Fruit fly (Drosophila melanogaster): ENCODE measurements around the gene bif.

Gene bif

dm6 chrX:11729993-11730392 lies 51.2 kb downstream of the bif start:
- no peak for TF ChIP-seq CG6689 (GFP tag; IDR thresholded peaks at IDR 0.05)
- no peak for TF ChIP-seq CG15514 (GFP tag; optimal IDR thresholded peaks at IDR 0.05)
- TF ChIP-seq gro (GFP tag; optimal IDR thresholded peaks at IDR 0.05): no peak
- no peak for TF ChIP-seq CG7357 (GFP tag; IDR thresholded peaks at IDR 0.05)
- peak; percentile 33 for TF ChIP-seq cg (GFP tag; optimal IDR thresholded peaks at IDR 0.05)
- no peak for TF ChIP-seq Mrtf (GFP tag; IDR thresholded peaks at IDR 0.05)
- TF ChIP-seq CG2116 (GFP tag; optimal IDR thresholded peaks at IDR 0.05): no peak
- no peak for TF ChIP-seq gce (GFP tag; IDR thresholded peaks at IDR 0.05)
- TF ChIP-seq Nf-YB (GFP tag; optimal IDR thresholded peaks at IDR 0.05): peak; percentile 19
- no peak for TF ChIP-seq lilli (GFP tag; optimal IDR thresholded peaks at IDR 0.05)
- TF ChIP-seq grau (tag; optimal IDR thresholded peaks at IDR 0.05): peak; percentile 12

dm6 chrX:11731665-11732064 lies 52.9 kb downstream of the bif start, which contains the start of gene inaF-C:
Gene inaF-C, minus strand, starts transcription at chrX:11731765.
- TF ChIP-seq Dp (GFP tag; optimal IDR thresholded peaks at IDR 0.05): no peak
- no peak for TF ChIP-seq CG3726 (GFP tag; IDR thresholded peaks at IDR 0.05)
- no peak for TF ChIP-seq CG11560 (tag; IDR thresholded peaks at IDR 0.05)
- no peak for TF ChIP-seq vfl (GFP tag; optimal IDR thresholded peaks at IDR 0.05)
- TF ChIP-seq CG13775 (GFP tag; optimal IDR thresholded peaks at IDR 0.05): no peak
- no peak for TF ChIP-seq slp2 (GFP tag; optimal IDR thresholded peaks at IDR 0.05)
- TF ChIP-seq CG3163 (GFP tag; optimal IDR thresholded peaks at IDR 0.05): no peak
- no peak for TF ChIP-seq CG17359 (tag; optimal IDR thresholded peaks at IDR 0.05)
- TF ChIP-seq pnt (GFP tag; optimal IDR thresholded peaks at IDR 0.05): no peak
- TF ChIP-seq CG14050 (GFP tag; IDR thresholded peaks at IDR 0.05): no peak
- no peak for TF ChIP-seq CG5180 (GFP tag; optimal IDR thresholded peaks at IDR 0.05)
- no peak for TF ChIP-seq CG2712 (tag; optimal IDR thresholded peaks at IDR 0.05)

dm6 chrX:11732670-11733069 lies 53.9 kb downstream of the bif start, which contains the start of gene inaF-B:
Gene inaF-B, minus strand, starts transcription at chrX:11732770.
- TF ChIP-seq lilli (GFP tag; optimal IDR thresholded peaks at IDR 0.05): no peak
- TF ChIP-seq CG16813 (GFP tag; IDR thresholded peaks at IDR 0.05; ENCODE audit: partially characterized antibody): no peak
- TF ChIP-seq Oaz (GFP tag; IDR thresholded peaks at IDR 0.05): no peak
- TF ChIP-seq Atf-2 (GFP tag; optimal IDR thresholded peaks at IDR 0.05): no peak
- no peak for TF ChIP-seq dan (GFP tag; IDR thresholded peaks at IDR 0.05)
- TF ChIP-seq peb (GFP tag; IDR thresholded peaks at IDR 0.05): no peak
- no peak for TF ChIP-seq Atf6 (GFP tag; IDR thresholded peaks at IDR 0.05)
- TF ChIP-seq gem (tag; optimal IDR thresholded peaks at IDR 0.05): no peak
- no peak for TF ChIP-seq Doc2 (GFP tag; IDR thresholded peaks at IDR 0.05)
- TF ChIP-seq kay (GFP tag; optimal IDR thresholded peaks at IDR 0.05): no peak
- no peak for TF ChIP-seq bsh (GFP tag; optimal IDR thresholded peaks at IDR 0.05)
- no peak for TF ChIP-seq CG3838 (GFP tag; optimal IDR thresholded peaks at IDR 0.05)
- no peak for TF ChIP-seq Myb (GFP tag; optimal IDR thresholded peaks at IDR 0.05)
- TF ChIP-seq prd (optimal IDR thresholded peaks at IDR 0.05): no peak
- TF ChIP-seq prd (GFP tag; IDR thresholded peaks at IDR 0.05): no peak
- TF ChIP-seq CG12219 (GFP tag; optimal IDR thresholded peaks at IDR 0.05): no peak
- no peak for TF ChIP-seq Med (GFP tag)
- no peak for TF ChIP-seq Pdp1 (GFP tag; optimal IDR thresholded peaks at IDR 0.05)
- TF ChIP-seq CG10543 (GFP tag; optimal IDR thresholded peaks at IDR 0.05): no peak

Data from whole organism, embryonic.